Worm (Caenorhabditis elegans) whole organism, L3 larva: ENCODE measurements around the gene srsx-8.

ENCODE experiments used
- R02D3.7 ChIP-seq: fragments of 150-350 bp; optimal IDR thresholded peaks from 2 replicates; lab custom pipeline; 2014; ENCODE audit warnings: missing biosample characterization, missing genetic modification characterization
- ama-1 ChIP-seq: fragments of 150-350 bp; optimal IDR thresholded peaks from 2 replicates; lab custom pipeline; 2018
- ceh-16 ChIP-seq: sonication (generic microtip); optimal IDR thresholded peaks from 2 replicates; lab custom pipeline; 2017; ENCODE audit warnings: missing biosample characterization, missing genetic modification characterization
- ceh-82 ChIP-seq: fragments of 150-350 bp; optimal IDR thresholded peaks from 2 replicates; lab custom pipeline; 2014; ENCODE audit warnings: missing biosample characterization, missing genetic modification characterization
- ceh-9 ChIP-seq: sonication (generic microtip); optimal IDR thresholded peaks from 2 replicates; lab custom pipeline; 2018; ENCODE audit warnings: missing biosample characterization, missing genetic modification characterization
- egl-27 ChIP-seq: sonication (generic microtip); optimal IDR thresholded peaks from 4 replicates; lab custom pipeline; 2017; ENCODE audit warnings: missing biosample characterization, missing genetic modification reagents, missing genetic modification characterization
- egl-5 ChIP-seq: fragments of 150-350 bp; optimal IDR thresholded peaks from 2 replicates; lab custom pipeline; 2017; ENCODE audit warnings: missing biosample characterization, missing genetic modification reagents, missing genetic modification characterization, inconsistent platforms
- elt-2 ChIP-seq: sonication (generic microtip); optimal IDR thresholded peaks from 2 replicates; lab custom pipeline; 2016; ENCODE audit warnings: missing genetic modification reagents, mild to moderate bottlenecking, missing genetic modification characterization, missing compliant biosample characterization
- elt-3 ChIP-seq, 3 experiments: fragments of 150-350 bp in 1 of 3; sonication (generic microtip) in 2 of 3; optimal IDR thresholded peaks; 2 replicates in 2 of 3; 4 replicates in 1 of 3; lab custom pipeline; 2014 to 2017; ENCODE audit warnings: missing biosample characterization in 3 of 3, missing genetic modification characterization in 3 of 3
- fkh-2 ChIP-seq: fragments of 150-350 bp; optimal IDR thresholded peaks from 2 replicates; lab custom pipeline; 2014; ENCODE audit warnings: missing biosample characterization, missing genetic modification reagents, missing genetic modification characterization
- jun-1 ChIP-seq: fragments of 150-350 bp; optimal IDR thresholded peaks from 2 replicates; lab custom pipeline; 2014; ENCODE audit warnings: missing biosample characterization, missing genetic modification reagents, missing genetic modification characterization
- lin-15B ChIP-seq: fragments of 150-350 bp; optimal IDR thresholded peaks from 2 replicates; lab custom pipeline; 2014; ENCODE audit warnings: missing biosample characterization, missing genetic modification characterization
- lin-39 ChIP-seq: fragments of 150-350 bp; optimal IDR thresholded peaks from 2 replicates; lab custom pipeline; 2018; ENCODE audit warnings: missing biosample characterization, missing genetic modification reagents, missing genetic modification characterization
- nfya-1 ChIP-seq: sonication (generic microtip); optimal IDR thresholded peaks from 2 replicates; lab custom pipeline; 2017; ENCODE audit warnings: missing genetic modification characterization, mild to moderate bottlenecking, missing compliant biosample characterization, antibody characterized with exemption, moderate library complexity; ENCODE audit not compliant: insufficient read depth
- nhr-11 ChIP-seq: fragments of 150-350 bp; optimal IDR thresholded peaks from 2 replicates; lab custom pipeline; 2014; ENCODE audit warnings: missing biosample characterization, missing genetic modification characterization
- nhr-12 ChIP-seq: fragments of 150-350 bp; optimal IDR thresholded peaks from 2 replicates; lab custom pipeline; 2014; ENCODE audit warnings: missing biosample characterization, missing genetic modification characterization
- nhr-237 ChIP-seq: fragments of 150-350 bp; optimal IDR thresholded peaks from 2 replicates; lab custom pipeline; 2014; ENCODE audit warnings: missing biosample characterization, missing genetic modification characterization
- nhr-28 ChIP-seq: fragments of 150-350 bp; optimal IDR thresholded peaks from 2 replicates; lab custom pipeline; 2014; ENCODE audit warnings: missing biosample characterization, missing genetic modification characterization
- nhr-43 ChIP-seq: sonication (generic microtip); optimal IDR thresholded peaks from 2 replicates; lab custom pipeline; 2016; ENCODE audit warnings: mild to moderate bottlenecking, missing genetic modification characterization, missing compliant biosample characterization; ENCODE audit not compliant: poor library complexity, severe bottlenecking
- nhr-67 ChIP-seq: fragments of 150-350 bp; optimal IDR thresholded peaks from 2 replicates; lab custom pipeline; 2014; ENCODE audit warnings: missing biosample characterization, missing genetic modification characterization
- nhr-76 ChIP-seq: fragments of 150-350 bp; sonication (generic microtip); optimal IDR thresholded peaks from 5 replicates; lab custom pipeline; 2014; ENCODE audit warnings: missing biosample characterization, missing genetic modification characterization
- nhr-77 ChIP-seq: fragments of 150-350 bp; optimal IDR thresholded peaks from 2 replicates; lab custom pipeline; 2014; ENCODE audit warnings: missing biosample characterization, missing genetic modification characterization
- pha-4 ChIP-seq: fragments of 150-350 bp; optimal IDR thresholded peaks from 2 replicates; lab custom pipeline; 2014; ENCODE audit warnings: missing biosample characterization, missing genetic modification reagents, missing genetic modification characterization
- pqm-1 ChIP-seq: fragments of 150-350 bp; optimal IDR thresholded peaks from 2 replicates; lab custom pipeline; 2017; ENCODE audit warnings: missing biosample characterization, missing genetic modification characterization, inconsistent platforms
- snpc-4 ChIP-seq: fragments of 150-350 bp; optimal IDR thresholded peaks from 2 replicates; lab custom pipeline; 2014; ENCODE audit warnings: missing biosample characterization, missing genetic modification characterization
- tbx-2 ChIP-seq: sonication (generic microtip); optimal IDR thresholded peaks from 2 replicates; lab custom pipeline; 2016; ENCODE audit warnings: mild to moderate bottlenecking, missing genetic modification characterization, missing compliant biosample characterization
- unc-39 ChIP-seq: sonication (generic microtip); optimal IDR thresholded peaks from 4 replicates; lab custom pipeline; 2017; ENCODE audit warnings: missing biosample characterization, missing genetic modification characterization
- zag-1 ChIP-seq: fragments of 150-350 bp; optimal IDR thresholded peaks from 2 replicates; lab custom pipeline; 2014; ENCODE audit warnings: missing biosample characterization, missing genetic modification characterization
- ztf-4 ChIP-seq: fragments of 150-350 bp; optimal IDR thresholded peaks from 2 replicates; lab custom pipeline; 2014; ENCODE audit warnings: missing biosample characterization, missing genetic modification characterization

srsx-8 gene

DNA sequence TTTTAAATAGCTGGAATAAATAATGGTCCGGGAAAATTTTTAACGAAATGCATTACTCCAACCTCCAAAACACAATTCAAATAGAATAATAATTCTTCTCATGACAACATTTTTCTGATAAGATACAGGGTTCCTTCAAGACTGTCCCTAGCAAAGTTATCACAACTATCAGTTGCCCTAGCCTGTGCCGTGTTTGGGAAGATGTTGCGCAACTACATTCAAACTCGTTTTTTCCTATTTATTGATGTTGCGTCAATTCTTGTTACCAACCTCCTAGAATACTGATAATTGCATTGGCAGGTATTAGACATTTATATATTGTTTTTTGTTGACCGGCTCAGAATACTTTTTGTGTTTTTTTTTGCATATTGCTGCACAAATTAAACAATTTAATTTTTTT, 2.2 kb upstream of the srsx-8 start:
- TF ChIP-seq lin-39 (no peak), pha-4 (no peak), nhr-77 (tag; lab: Kevin White, UChicago) (no peak), tbx-2 (tag; lab: Kevin White, UChicago) (no peak), ztf-4 (tag; lab: Kevin White, UChicago) (no peak), nhr-28 (no peak), elt-3 (tag; optimal IDR thresholded peaks at IDR 0.05; lab: Kevin White, UChicago) (no peak), fkh-2 (tag; lab: Kevin White, UChicago) (no peak), nhr-12 (tag; lab: Kevin White, UChicago) (no peak), nhr-76 (tag; lab: Kevin White, UChicago) (no peak), nhr-237 (tag; lab: Kevin White, UChicago) (no peak)

DNA sequence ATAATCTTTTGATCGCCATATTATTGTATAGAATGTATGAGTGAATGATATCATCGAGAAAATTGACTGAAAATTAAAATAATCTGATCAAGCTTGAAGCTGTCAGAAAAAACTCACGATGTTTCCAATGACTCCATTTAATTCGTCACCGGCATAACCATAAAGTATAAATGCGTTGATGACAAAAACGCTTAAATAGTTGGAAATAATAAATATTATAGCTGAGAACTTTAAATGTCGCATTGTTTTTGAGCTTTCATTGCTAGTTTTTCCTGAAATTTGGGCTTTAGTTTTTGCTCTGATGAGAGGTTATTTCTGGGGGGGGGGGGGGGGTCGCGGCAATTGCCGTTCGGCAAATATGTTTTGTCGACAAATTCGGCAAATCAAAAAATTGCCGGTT, 1.8 kb downstream of the srsx-8 start:
- TF ChIP-seq zag-1 (tag; lab: Kevin White, UChicago), result no peak
- TF ChIP-seq nhr-237 (tag; lab: Kevin White, UChicago), result no peak
- no peak for TF ChIP-seq jun-1
- TF ChIP-seq ceh-16 (tag; lab: Kevin White, UChicago), result no peak
- TF ChIP-seq nhr-12 (tag; lab: Kevin White, UChicago), result no peak
- no peak for TF ChIP-seq tbx-2 (tag; lab: Kevin White, UChicago)

DNA sequence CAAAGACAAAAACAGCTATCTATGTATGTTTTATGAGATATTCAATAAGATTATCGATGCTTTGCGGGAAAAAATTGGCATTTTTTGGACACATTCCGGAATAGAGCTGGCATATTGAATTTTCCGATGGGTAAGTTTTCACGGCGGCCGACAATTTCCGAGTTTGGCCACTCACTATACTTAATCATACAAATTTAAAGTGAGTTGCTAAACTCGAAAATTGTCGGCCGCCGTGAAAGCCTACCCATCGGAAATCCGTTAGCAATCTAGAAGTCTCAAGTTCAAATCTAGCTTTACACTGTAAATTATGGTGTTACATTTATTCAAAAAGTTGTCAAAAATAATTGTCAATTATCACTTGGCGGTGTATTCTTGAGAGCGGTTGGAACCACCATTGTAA, 2.2 kb downstream of the srsx-8 start:
- TF ChIP-seq R02D3.7 (tag; lab: Kevin White, UChicago), result no peak
- TF ChIP-seq elt-2 (tag; lab: Kevin White, UChicago), result no peak
- TF ChIP-seq lin-15B (tag; lab: Kevin White, UChicago), result no peak
- TF ChIP-seq lin-39, result no peak
- no peak for TF ChIP-seq fkh-2 (tag; lab: Kevin White, UChicago)
- TF ChIP-seq ceh-82 (tag; lab: Kevin White, UChicago), result no peak
- TF ChIP-seq ceh-16 (tag; lab: Kevin White, UChicago), result no peak
- TF ChIP-seq egl-27 (tag; lab: Kevin White, UChicago), result no peak
- TF ChIP-seq nhr-12 (tag; lab: Kevin White, UChicago), result no peak
- no peak for TF ChIP-seq nhr-77 (tag; lab: Kevin White, UChicago)
- TF ChIP-seq jun-1, result no peak
- TF ChIP-seq nhr-67 (tag; lab: Kevin White, UChicago), result no peak

DNA sequence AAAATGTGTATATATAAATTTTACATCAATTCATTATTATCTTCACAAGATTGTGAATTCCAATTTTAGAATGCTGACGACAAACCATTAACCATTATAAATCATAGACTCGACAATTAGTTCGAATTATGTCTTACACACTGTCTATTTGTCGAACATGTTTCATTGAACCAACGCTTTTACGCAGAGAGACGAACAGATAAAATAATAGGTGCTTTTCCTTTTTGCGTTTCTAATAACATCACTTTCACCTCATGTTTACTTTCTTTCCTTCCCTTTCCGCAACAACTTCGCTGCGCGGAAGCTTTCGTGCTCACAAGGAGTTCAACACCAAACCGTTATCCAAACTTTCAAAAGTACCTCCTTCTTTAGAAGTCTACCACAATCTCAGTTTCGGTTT, 5.1 kb downstream of the srsx-8 start, which contains the start of gene F52F10.2:
TSS of gene F52F10.2 (plus strand) at position 301 of the 400 bp plus-strand sequence.
- TF ChIP-seq jun-1, result no peak
- no peak for TF ChIP-seq nhr-28
- TF ChIP-seq fkh-2 (tag; lab: Kevin White, UChicago), result no peak
- TF ChIP-seq tbx-2 (tag; lab: Kevin White, UChicago), result no peak
- TF ChIP-seq snpc-4 (tag; lab: Kevin White, UChicago), result no peak
- TF ChIP-seq nhr-11 (tag; lab: Kevin White, UChicago), result no peak
- TF ChIP-seq ama-1, result no peak
- TF ChIP-seq nhr-43 (tag; lab: Kevin White, UChicago), result no peak
- no peak for TF ChIP-seq egl-5
- TF ChIP-seq ceh-9, result no peak
- TF ChIP-seq unc-39, result no peak
- no peak for TF ChIP-seq ceh-16 (tag; lab: Kevin White, UChicago)
- TF ChIP-seq, all 47 proteins: peak for 0

DNA sequence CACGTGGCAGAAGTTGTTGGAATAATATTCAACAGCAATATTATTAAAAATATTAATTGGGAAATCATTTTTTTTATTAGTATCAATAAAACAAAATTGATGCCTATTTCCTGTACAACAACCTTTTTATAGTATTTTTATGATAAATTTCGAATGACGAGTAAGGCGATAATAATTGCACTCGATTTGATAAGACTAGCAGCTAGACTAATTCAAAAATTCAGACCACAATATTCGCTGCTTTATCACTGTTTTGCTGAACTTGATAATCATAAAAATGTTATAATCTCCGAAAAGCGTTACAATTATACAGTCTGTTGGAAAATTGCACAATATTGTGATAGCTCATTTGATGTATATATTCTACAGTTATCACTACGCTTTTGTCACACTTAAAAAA, 7.2 kb downstream of the srsx-8 start, which contains the start of gene oac-32:
TSS of gene oac-32 (minus strand) at position 90 of the 400 bp plus-strand sequence.
- TF ChIP-seq elt-2 (tag; lab: Kevin White, UChicago) (peak; percentile 62), nhr-28 (no peak), pqm-1 (peak; percentile 75)
- TF ChIP-seq, all 47 proteins: peak for 2

DNA sequence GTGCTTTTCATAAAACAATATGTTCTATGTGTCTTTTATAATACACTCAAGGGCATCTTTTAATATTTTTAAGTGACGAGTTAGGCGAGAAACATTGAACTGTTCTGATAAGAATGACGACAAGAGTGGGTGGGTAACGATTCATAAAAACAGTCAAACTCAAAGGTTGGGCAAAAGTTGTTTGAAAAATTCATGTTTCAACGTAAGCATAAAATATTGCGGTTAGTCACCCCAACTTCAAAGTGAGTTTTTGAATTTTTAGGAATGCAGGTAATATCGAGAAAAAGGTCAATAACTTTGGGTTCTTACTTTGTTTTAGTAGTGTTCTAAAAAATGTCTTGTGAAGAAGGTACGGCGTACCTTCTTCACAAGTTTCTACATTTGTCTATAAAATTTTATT, 11.1 kb downstream of the srsx-8 start, which contains the start of gene oac-31:
TSS of gene oac-31 (minus strand) at position 101 of the 400 bp plus-strand sequence.
- TF ChIP-seq egl-27 (tag; lab: Kevin White, UChicago), result no peak
- no peak for TF ChIP-seq jun-1
- no peak for TF ChIP-seq nfya-1
- TF ChIP-seq snpc-4 (tag; lab: Kevin White, UChicago), result no peak
- no peak for TF ChIP-seq elt-2 (tag; lab: Kevin White, UChicago)
- TF ChIP-seq elt-3 (tag; optimal IDR thresholded peaks at IDR 0.05; lab: Kevin White, UChicago), result no peak
- TF ChIP-seq unc-39, result no peak
- TF ChIP-seq pqm-1, result peak; percentile 40
- no peak for TF ChIP-seq nhr-67 (tag; lab: Kevin White, UChicago)
